Fruit fly (Drosophila melanogaster): ENCODE measurements around the gene CG17560.

CG17560 gene

DNA sequence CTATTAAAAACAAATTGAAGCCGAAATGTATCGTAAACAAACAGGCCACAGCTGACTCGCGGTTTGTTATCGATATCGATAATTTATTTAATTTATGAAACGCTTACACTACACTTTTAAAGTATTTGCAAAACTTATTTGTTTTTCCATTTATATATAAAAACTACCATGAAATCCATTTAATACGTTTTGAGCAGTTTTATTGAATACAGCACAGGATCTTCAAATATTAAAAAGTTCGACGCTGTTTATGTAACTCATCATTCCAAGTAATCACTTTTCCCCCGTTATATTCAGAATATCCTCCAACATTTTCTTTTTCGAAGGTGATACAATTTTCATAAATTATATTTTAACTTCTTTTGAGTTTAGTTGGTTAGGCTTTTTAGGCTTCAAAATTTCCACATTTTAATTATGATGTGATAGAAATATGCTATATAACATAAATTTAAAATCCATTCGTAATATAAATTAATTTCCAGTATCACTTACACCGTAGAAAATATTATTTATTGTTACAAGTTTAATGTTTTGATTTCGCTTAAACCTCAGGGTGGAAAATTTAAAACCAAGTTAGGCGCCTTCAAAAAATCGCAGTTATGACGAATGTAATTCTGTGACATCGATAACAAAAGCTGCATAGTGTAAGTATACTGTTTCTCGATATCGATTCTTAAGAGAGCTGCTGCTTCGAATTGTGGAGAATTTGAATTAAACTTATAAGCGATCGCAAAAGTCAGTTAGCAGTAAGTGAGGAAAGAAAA, 29.4 kb downstream of the CG17560 start, which contains the start of the genes CG10324 and CCT3 (continued):
- TF ChIP-seq maf-S (GFP tag; optimal IDR thresholded peaks at IDR 0.05) (peak; percentile 34), CG14667 (GFP tag; IDR thresholded peaks at IDR 0.05) (no peak; the same call in 1 of the 2 replicates), D19A (tag; optimal IDR thresholded peaks at IDR 0.05) (peak; percentile 62), esg (GFP tag; conservative IDR thresholded peaks at IDR 0.05) (peak; percentile 57), Dip2 (GFP tag; IDR thresholded peaks at IDR 0.05) (no peak), CG3838 (GFP tag; optimal IDR thresholded peaks at IDR 0.05) (no peak), gfzf (GFP tag; optimal IDR thresholded peaks at IDR 0.05) (no peak), chm (GFP tag; IDR thresholded peaks at IDR 0.05) (peak; percentile 53; the same call in 1 of the 2 replicates), CG3065 (GFP tag; optimal IDR thresholded peaks at IDR 0.05) (no peak), CG9817 (tag; optimal IDR thresholded peaks at IDR 0.05) (peak; percentile 80), Sry-δ (GFP tag; optimal IDR thresholded peaks at IDR 0.05) (peak; percentile 71), Stat92E (GFP tag; optimal IDR thresholded peaks at IDR 0.05) (no peak), CG3281 (GFP tag; optimal IDR thresholded peaks at IDR 0.05) (peak; percentile 72), tin (GFP tag; optimal IDR thresholded peaks at IDR 0.05) (peak; percentile 50), CG8388 (GFP tag; optimal IDR thresholded peaks at IDR 0.05) (peak; percentile 55), hb (GFP tag; IDR thresholded peaks at IDR 0.05; ENCODE audit: partially characterized antibody) (peak; percentile 38; the same call in 1 of the 3 replicates), CG17802 (tag; optimal IDR thresholded peaks at IDR 0.05) (peak; percentile 56)

DNA sequence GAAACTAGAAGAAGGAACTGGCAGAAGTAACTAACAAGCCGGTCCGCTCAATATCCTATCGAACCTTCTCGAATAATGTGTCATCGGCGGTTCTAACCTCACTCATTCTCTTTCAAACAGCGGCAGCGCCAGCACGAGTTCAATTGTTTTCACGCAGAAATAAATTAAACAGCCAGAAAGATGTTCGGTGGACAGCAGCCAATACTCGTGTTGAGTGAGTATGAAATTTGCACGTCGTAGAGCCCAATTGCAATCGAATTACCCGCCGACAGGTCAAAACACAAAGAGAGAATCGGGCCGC, 29.9 kb downstream of the CG17560 start:
- TF ChIP-seq Dp (GFP tag; optimal IDR thresholded peaks at IDR 0.05) (peak; percentile 39), CG5953 (GFP tag; IDR thresholded peaks at IDR 0.05) (no peak), ken (GFP tag; IDR thresholded peaks at IDR 0.05) (no peak), caup (GFP tag; optimal IDR thresholded peaks at IDR 0.05; ENCODE audit: severe bottlenecking) (no peak), usp (GFP tag; optimal IDR thresholded peaks at IDR 0.05) (no peak), CG8388 (GFP tag; optimal IDR thresholded peaks at IDR 0.05) (no peak), Sin3A (optimal IDR thresholded peaks at IDR 0.05) (peak; percentile 53), HmgZ (tag; optimal IDR thresholded peaks at IDR 0.05) (no peak), Hmr (GFP tag; optimal IDR thresholded peaks at IDR 0.05) (no peak), CG17912 (GFP tag; optimal IDR thresholded peaks at IDR 0.05) (no peak), CG16813 (GFP tag; IDR thresholded peaks at IDR 0.05; ENCODE audit: partially characterized antibody) (0 out of 3 replicates have a peak, but pooled peaks have one; percentile 45), CG18619 (GFP tag; optimal IDR thresholded peaks at IDR 0.05) (no peak), Lpt (GFP tag; optimal IDR thresholded peaks at IDR 0.05) (no peak), CG3838 (GFP tag; optimal IDR thresholded peaks at IDR 0.05) (no peak), peb (GFP tag; IDR thresholded peaks at IDR 0.05) (no peak), CG13894 (tag; optimal IDR thresholded peaks at IDR 0.05) (no peak), nerfin-2 (GFP tag; IDR thresholded peaks at IDR 0.05; ENCODE audit: partially characterized antibody) (peak; percentile 4; the same call in 1 of the 2 replicates), CG30431 (GFP tag; optimal IDR thresholded peaks at IDR 0.05) (no peak), nom (GFP tag; optimal IDR thresholded peaks at IDR 0.05) (peak; percentile 50), bigmax (GFP tag; optimal IDR thresholded peaks at IDR 0.05) (peak; percentile 99), aop (GFP tag; IDR thresholded peaks at IDR 0.05) (no peak), tio (GFP tag; optimal IDR thresholded peaks at IDR 0.05) (no peak), MESR4 (GFP tag; optimal IDR thresholded peaks at IDR 0.05) (peak; percentile 89), shn (GFP tag; optimal IDR thresholded peaks at IDR 0.05) (no peak), br (optimal IDR thresholded peaks at IDR 0.05) (no peak), odd (GFP tag; optimal IDR thresholded peaks at IDR 0.05) (no peak), trem (tag; optimal IDR thresholded peaks at IDR 0.05) (no peak), CG12659 (GFP tag; optimal IDR thresholded peaks at IDR 0.05) (no peak), da (GFP tag; optimal IDR thresholded peaks at IDR 0.05) (no peak), pzg (GFP tag; optimal IDR thresholded peaks at IDR 0.05) (peak; percentile 1), CG4328 (GFP tag; optimal IDR thresholded peaks at IDR 0.05) (no peak), sug (tag; optimal IDR thresholded peaks at IDR 0.05) (no peak), CG30403 (GFP tag; optimal IDR thresholded peaks at IDR 0.05) (no peak), Scr (GFP tag; IDR thresholded peaks at IDR 0.05; ENCODE audit: partially characterized antibody) (peak; percentile 50; the same call in 1 of the 2 replicates)
